Fruit fly (Drosophila melanogaster): Measurements from ENCODE around the gene CG11550.

DNA sequence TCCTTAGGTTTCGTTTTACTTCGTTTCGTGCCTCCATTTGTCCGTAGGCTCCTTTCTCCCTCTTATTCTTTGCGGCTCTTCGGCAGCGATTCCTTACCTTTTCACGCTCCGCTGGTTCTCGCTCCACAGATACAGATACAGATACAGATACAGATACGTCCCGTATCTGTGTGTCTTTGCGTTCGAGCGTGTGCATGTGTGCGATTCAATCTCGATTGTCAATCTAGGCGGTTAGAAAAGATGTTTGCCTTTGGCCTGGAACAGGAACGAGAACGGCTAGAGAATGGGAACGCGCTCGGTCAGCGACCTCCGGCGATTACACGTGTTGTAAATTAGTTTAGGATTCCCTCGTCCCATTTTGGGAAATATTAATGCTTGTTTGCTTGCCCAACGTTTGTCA is 10.8 kb upstream of the CG11550 start:
- TF ChIP-seq insv (optimal IDR thresholded peaks at IDR 0.05): no peak
- TF ChIP-seq ttk (optimal IDR thresholded peaks at IDR 0.05): no peak
- TF ChIP-seq Sin3A (optimal IDR thresholded peaks at IDR 0.05): no peak
- TF ChIP-seq h (optimal IDR thresholded peaks at IDR 0.05): no peak
- no peak for TF ChIP-seq psq (optimal IDR thresholded peaks at IDR 0.05)
- no peak for TF ChIP-seq Myc (optimal IDR thresholded peaks at IDR 0.05)
